4 worm cellular contexts compared by ENCODE assay signal in genomic region chrV:2057324-2057723, ce11.
TF ChIP-seq lines count a peak whose summit lies in the region.

TSS of gene comt-3 (plus strand) at chrV:2057537.

TF ChIP-seq in whole organism, L1 larva, 84 proteins besides CTCF, POLR2A, EP300 and RAD21 (continues in another document):
- no peak for TF ChIP-seq C16A3.4 (tag; optimal IDR thresholded peaks at IDR 0.05; lab: Kevin White, UChicago)
- no peak for TF ChIP-seq snpc-4 (tag; optimal IDR thresholded peaks at IDR 0.05; lab: Kevin White, UChicago)
- TF ChIP-seq ztf-11 (tag; optimal IDR thresholded peaks at IDR 0.05; lab: Kevin White, UChicago) = no peak
- no peak for TF ChIP-seq ceh-8 (GFP tag; optimal IDR thresholded peaks at IDR 0.05; lab: Kevin White, UChicago)
- TF ChIP-seq F16B12.6 (tag; optimal IDR thresholded peaks at IDR 0.05; lab: Kevin White, UChicago) = no peak
- no peak for TF ChIP-seq ztf-4 (tag; optimal IDR thresholded peaks at IDR 0.05; lab: Kevin White, UChicago)
- no peak for TF ChIP-seq efl-3 (GFP tag; optimal IDR thresholded peaks at IDR 0.05; lab: Kevin White, UChicago)
- TF ChIP-seq pqm-1 (tag; optimal IDR thresholded peaks at IDR 0.05; lab: Kevin White, UChicago) = no peak
- no peak for TF ChIP-seq egl-27 (tag; optimal IDR thresholded peaks at IDR 0.05; lab: Kevin White, UChicago)
- peak; percentile 22 for TF ChIP-seq zip-4 (GFP tag; optimal IDR thresholded peaks at IDR 0.05; lab: Kevin White, UChicago)
- TF ChIP-seq sup-37 (GFP tag; optimal IDR thresholded peaks at IDR 0.05; lab: Kevin White, UChicago) = no peak
- TF ChIP-seq elt-2 (tag; optimal IDR thresholded peaks at IDR 0.05; lab: Kevin White, UChicago) = no peak
- TF ChIP-seq fkh-8 (tag; optimal IDR thresholded peaks at IDR 0.05; lab: Kevin White, UChicago) = no peak
- TF ChIP-seq nhr-84 (tag; optimal IDR thresholded peaks at IDR 0.05; lab: Kevin White, UChicago) = no peak
- no peak for TF ChIP-seq sptf-1 (tag; optimal IDR thresholded peaks at IDR 0.05; lab: Kevin White, UChicago)
- no peak for TF ChIP-seq mab-9 (GFP tag; IDR thresholded peaks at IDR 0.05; lab: Robert Waterston, UW)
- TF ChIP-seq lin-35 (GFP tag; optimal IDR thresholded peaks at IDR 0.05; lab: Kevin White, UChicago) = peak in 1 of 2 experiments; percentile 3
- TF ChIP-seq elt-3 (tag; optimal IDR thresholded peaks at IDR 0.05; lab: Kevin White, UChicago) = no peak
- no peak for TF ChIP-seq ces-1 (GFP tag; optimal IDR thresholded peaks at IDR 0.05; lab: Kevin White, UChicago)
- TF ChIP-seq pax-3 (tag; optimal IDR thresholded peaks at IDR 0.05; lab: Kevin White, UChicago) = no peak
- TF ChIP-seq lin-15B (tag; optimal IDR thresholded peaks at IDR 0.05; lab: Kevin White, UChicago) = no peak
- no peak for TF ChIP-seq mdl-1 (tag; optimal IDR thresholded peaks at IDR 0.05; lab: Kevin White, UChicago)
- no peak for TF ChIP-seq ets-5 (GFP tag; IDR thresholded peaks at IDR 0.05; lab: Robert Waterston, UW)
- no peak for TF ChIP-seq aha-1 (tag; optimal IDR thresholded peaks at IDR 0.05; lab: Kevin White, UChicago)

TF ChIP-seq in whole organism, L2 larva, 48 proteins besides CTCF, POLR2A, EP300 and RAD21:
- peak; percentile 58 for TF ChIP-seq skn-1 (tag; optimal IDR thresholded peaks at IDR 0.05; lab: Kevin White, UChicago)
- TF ChIP-seq snpc-4 (tag; optimal IDR thresholded peaks at IDR 0.05; lab: Kevin White, UChicago) = no peak
- no peak for TF ChIP-seq sem-4 (tag; optimal IDR thresholded peaks at IDR 0.05; lab: Kevin White, UChicago)
- peak; percentile 41 for TF ChIP-seq unc-55 (GFP tag; optimal IDR thresholded peaks at IDR 0.05; lab: Kevin White, UChicago)
- no peak for TF ChIP-seq unc-62 (GFP tag; optimal IDR thresholded peaks at IDR 0.05; lab: Kevin White, UChicago)
- TF ChIP-seq egl-27 (tag; optimal IDR thresholded peaks at IDR 0.05; lab: Kevin White, UChicago) = no peak

TF ChIP-seq in whole organism, L4 larva, 104 proteins besides CTCF, POLR2A, EP300 and RAD21:
- TF ChIP-seq spr-3 (GFP tag; optimal IDR thresholded peaks at IDR 0.05; lab: Kevin White, UChicago) (no peak), nhr-28 (tag; optimal IDR thresholded peaks at IDR 0.05; lab: Kevin White, UChicago) (peak; percentile 30), fkh-10 (GFP tag; optimal IDR thresholded peaks at IDR 0.05; lab: Kevin White, UChicago) (no peak), pqm-1 (tag; optimal IDR thresholded peaks at IDR 0.05; lab: Kevin White, UChicago) (peak; percentile 29), attf-4 (tag; optimal IDR thresholded peaks at IDR 0.05; lab: Kevin White, UChicago) (no peak), lir-3 (tag; optimal IDR thresholded peaks at IDR 0.05; lab: Kevin White, UChicago) (no peak), sdz-12 (GFP tag; optimal IDR thresholded peaks at IDR 0.05; lab: Kevin White, UChicago) (no peak), ama-1 (optimal IDR thresholded peaks at IDR 0.05; lab: Kevin White, UChicago) (no peak), dmd-6 (GFP tag; IDR thresholded peaks at IDR 0.05; lab: Robert Waterston, UW) (no peak)

TF ChIP-seq in whole organism, young adult, 124 proteins besides CTCF, POLR2A, EP300 and RAD21:
- no peak for TF ChIP-seq ceh-79 (tag; optimal IDR thresholded peaks at IDR 0.05; lab: Kevin White, UChicago)
- TF ChIP-seq unc-130 (GFP tag; optimal IDR thresholded peaks at IDR 0.05; lab: Kevin White, UChicago) = no peak
- peak; percentile 79; the same call in 1 of the 2 replicates for TF ChIP-seq cebp-1 (GFP tag; IDR thresholded peaks at IDR 0.05; lab: Robert Waterston, UW)
- peak; percentile 89 for TF ChIP-seq cebp-1 (tag; optimal IDR thresholded peaks at IDR 0.05; lab: Kevin White, UChicago)
- no peak for TF ChIP-seq sptf-2 (GFP tag; optimal IDR thresholded peaks at IDR 0.05; lab: Kevin White, UChicago)
- TF ChIP-seq ama-1 (optimal IDR thresholded peaks at IDR 0.05; lab: Kevin White, UChicago) = no peak
- TF ChIP-seq ama-1 (GFP tag; optimal IDR thresholded peaks at IDR 0.05; lab: Kevin White, UChicago) = no peak
- no peak for TF ChIP-seq repo-1 (tag; optimal IDR thresholded peaks at IDR 0.05; lab: Kevin White, UChicago)
